Worm (Caenorhabditis elegans) whole organism, young adult: Measurements from ENCODE around the gene F54C8.7.

ENCODE experiments used
- B0019.2 ChIP-seq: fragments of 200-800 bp; sonication (Bioruptor generic); conservative IDR thresholded peaks from 2 replicates; pipeline ENCODE4 v1.3.6; 2022; ENCODE audit warnings: missing genetic modification reagents, missing genetic modification characterization, missing compliant biosample characterization
- F22D6.2 ChIP-seq: sonication (generic microtip); optimal IDR thresholded peaks from 2 replicates; lab custom pipeline; 2016; ENCODE audit warnings: mild to moderate bottlenecking, missing genetic modification characterization, missing compliant biosample characterization
- F33H1.4 ChIP-seq: fragments of 200-800 bp; sonication (Bioruptor generic); IDR thresholded peaks from 2 replicates; pipeline ENCODE4 v1.3.6; 2022; ENCODE audit warnings: missing genetic modification reagents, missing genetic modification characterization, missing compliant biosample characterization
- F37B4.10 ChIP-seq: fragments of 200-800 bp; sonication (Bioruptor generic); IDR thresholded peaks from 2 replicates; pipeline ENCODE4 v1.3.6; 2022; ENCODE audit warnings: missing genetic modification characterization, missing compliant biosample characterization
- F49E8.2 ChIP-seq: sonication (generic microtip); optimal IDR thresholded peaks from 3 replicates; lab custom pipeline; 2017; ENCODE audit warnings: missing genetic modification characterization, mild to moderate bottlenecking, missing compliant biosample characterization, antibody characterized with exemption, moderate library complexity; ENCODE audit not compliant: insufficient read depth
- Y53F4B.3 ChIP-seq: fragments of 200-800 bp; sonication (Bioruptor generic); IDR thresholded peaks from 2 replicates; pipeline ENCODE4 v1.3.6; 2022; ENCODE audit warnings: missing genetic modification reagents, missing genetic modification characterization, missing compliant biosample characterization
- Y56A3A.18 ChIP-seq: fragments of 200-800 bp; sonication (Bioruptor generic); IDR thresholded peaks from 2 replicates; pipeline ENCODE4 v1.3.6; 2022; ENCODE audit warnings: missing genetic modification reagents, missing genetic modification characterization, missing compliant biosample characterization
- Y95B8A.8 ChIP-seq: fragments of 200-800 bp; sonication (Bioruptor generic); IDR thresholded peaks from 2 replicates; pipeline ENCODE4 v1.3.6; 2022; ENCODE audit warnings: missing genetic modification reagents, missing genetic modification characterization, missing compliant biosample characterization
- ZK185.1 ChIP-seq: sonication (generic microtip); optimal IDR thresholded peaks from 2 replicates; lab custom pipeline; 2016; ENCODE audit warnings: mild to moderate bottlenecking, missing genetic modification characterization, missing compliant biosample characterization; ENCODE audit not compliant: poor library complexity, severe bottlenecking
- ama-1 ChIP-seq, 3 experiments: fragments of 150-350 bp in 1 of 3; sonication (generic microtip) in 2 of 3; optimal IDR thresholded peaks; 2 replicates each; lab custom pipeline; 2014 to 2018; ENCODE audit warnings: missing biosample characterization in 2 of 3, missing genetic modification characterization in 2 of 3, missing genetic modification reagents in 2 of 3
- aptf-2 ChIP-seq: fragments of 200-800 bp; sonication (Bioruptor generic); conservative IDR thresholded peaks from 2 replicates; pipeline ENCODE4 v1.3.6; 2022; ENCODE audit warnings: missing genetic modification reagents, missing genetic modification characterization, missing compliant biosample characterization
- aptf-3 ChIP-seq: fragments of 200-800 bp; sonication (Bioruptor generic); IDR thresholded peaks from 2 replicates; pipeline ENCODE4 v1.3.6; 2022; ENCODE audit warnings: missing genetic modification characterization, missing compliant biosample characterization
- atf-7 ChIP-seq: sonication (generic microtip); optimal IDR thresholded peaks from 2 replicates; lab custom pipeline; 2017; ENCODE audit warnings: mild to moderate bottlenecking, missing genetic modification characterization, missing compliant biosample characterization
- cebp-1 ChIP-seq, 2 experiments: fragments of 200-800 bp in 1 of 2; sonication (Bioruptor generic) in 1 of 2; sonication (generic microtip) in 1 of 2; IDR thresholded peaks in 1 of 2; optimal IDR thresholded peaks in 1 of 2; 2 replicates each; pipeline versions ENCODE4 v1.3.6 to Lab custom; 2017 to 2022; ENCODE audit warnings: missing compliant biosample characterization in 2 of 2, missing genetic modification characterization in 2 of 2, mild to moderate bottlenecking in 1 of 2, missing genetic modification reagents in 1 of 2, moderate library complexity in 1 of 2
- chd-7 ChIP-seq: sonication (generic microtip); optimal IDR thresholded peaks from 2 replicates; lab custom pipeline; 2016; ENCODE audit warnings: mild to moderate bottlenecking, missing genetic modification characterization, moderate library complexity, missing compliant biosample characterization
- dpff-1 ChIP-seq: sonication (generic microtip); optimal IDR thresholded peaks from 2 replicates; lab custom pipeline; 2017; ENCODE audit warnings: mild to moderate bottlenecking, missing genetic modification characterization, missing compliant biosample characterization
- ets-4 ChIP-seq: fragments of 200-800 bp; sonication (Bioruptor generic); optimal IDR thresholded peaks from 2 replicates; lab custom pipeline; 2018; ENCODE audit warnings: mild to moderate bottlenecking, missing genetic modification characterization, missing compliant biosample characterization
- hmg-1.2 ChIP-seq: fragments of 200-800 bp; sonication (Bioruptor generic); IDR thresholded peaks from 2 replicates; pipeline ENCODE4 v1.3.6; 2022; ENCODE audit warnings: missing genetic modification reagents, missing genetic modification characterization, missing compliant biosample characterization
- hrde-1 ChIP-seq: sonication (generic microtip); optimal IDR thresholded peaks from 2 replicates; lab custom pipeline; 2016; ENCODE audit warnings: missing genetic modification characterization, mild to moderate bottlenecking, missing compliant biosample characterization, moderate library complexity, missing genotype, missing genetic modification reagents, borderline replicate concordance
- hsf-1 ChIP-seq: fragments of 200-800 bp; sonication (Bioruptor generic); IDR thresholded peaks from 2 replicates; pipeline ENCODE4 v1.3.6; 2022; ENCODE audit warnings: missing genetic modification reagents, missing genetic modification characterization, missing compliant biosample characterization
- lag-1 ChIP-seq: fragments of 200-800 bp; sonication (Bioruptor generic); IDR thresholded peaks from 2 replicates; pipeline ENCODE4 v1.3.6; 2022; ENCODE audit warnings: missing genetic modification reagents, missing genetic modification characterization, missing compliant biosample characterization
- lin-26 ChIP-seq: fragments of 200-800 bp; sonication (Bioruptor generic); IDR thresholded peaks from 2 replicates; pipeline ENCODE4 v1.3.6; 2022; ENCODE audit warnings: missing genetic modification reagents, missing genetic modification characterization, missing compliant biosample characterization
- lin-35 ChIP-seq, 3 experiments: fragments of 150-350 bp in 2 of 3; sonication (generic microtip) in 1 of 3; optimal IDR thresholded peaks; 2 replicates each; lab custom pipeline; 2014 to 2018; ENCODE audit warnings: missing biosample characterization in 3 of 3, missing genetic modification characterization in 3 of 3, missing genetic modification reagents in 3 of 3
- lin-54 ChIP-seq: fragments of 200-800 bp; sonication (Bioruptor generic); optimal IDR thresholded peaks from 2 replicates; lab custom pipeline; 2018; ENCODE audit warnings: mild to moderate bottlenecking, missing genetic modification characterization, missing compliant biosample characterization
- madf-3 ChIP-seq: fragments of 200-800 bp; sonication (Bioruptor generic); IDR thresholded peaks from 2 replicates; pipeline ENCODE4 v1.3.6; 2022; ENCODE audit warnings: missing genetic modification reagents, missing genetic modification characterization, missing compliant biosample characterization
- madf-6 ChIP-seq: fragments of 200-800 bp; sonication (Bioruptor generic); IDR thresholded peaks from 2 replicates; pipeline ENCODE4 v1.3.6; 2022; ENCODE audit warnings: missing genetic modification reagents, missing genetic modification characterization, missing compliant biosample characterization
- madf-8 ChIP-seq: fragments of 200-800 bp; sonication (Bioruptor generic); conservative IDR thresholded peaks from 2 replicates; pipeline ENCODE4 v1.3.6; 2022; ENCODE audit warnings: missing genetic modification reagents, missing genetic modification characterization, missing compliant biosample characterization
- mcd-1 ChIP-seq: fragments of 200-800 bp; sonication (Bioruptor generic); IDR thresholded peaks from 2 replicates; pipeline ENCODE4 v1.3.6; 2022; ENCODE audit warnings: missing genetic modification reagents, missing genetic modification characterization, missing compliant biosample characterization
- mel-28 ChIP-seq: sonication (generic microtip); optimal IDR thresholded peaks from 2 replicates; lab custom pipeline; 2016; ENCODE audit warnings: borderline replicate concordance, mild to moderate bottlenecking, missing genetic modification characterization, missing compliant biosample characterization
- mxl-1 ChIP-seq: sonication (generic microtip); optimal IDR thresholded peaks from 2 replicates; lab custom pipeline; 2016; ENCODE audit warnings: missing genetic modification characterization, missing compliant biosample characterization
- nfya-1 ChIP-seq: sonication (generic microtip); optimal IDR thresholded peaks from 2 replicates; lab custom pipeline; 2017; ENCODE audit warnings: antibody characterized with exemption, missing compliant biosample characterization, missing genetic modification characterization, borderline replicate concordance; ENCODE audit not compliant: insufficient read depth
- nhr-90 ChIP-seq: sonication (generic microtip); optimal IDR thresholded peaks from 2 replicates; lab custom pipeline; 2016; ENCODE audit warnings: missing genotype, mild to moderate bottlenecking, missing genetic modification characterization, missing compliant biosample characterization
- pbrm-1 ChIP-seq: fragments of 200-800 bp; sonication (Bioruptor generic); IDR thresholded peaks from 2 replicates; pipeline ENCODE4 v1.3.6; 2022; ENCODE audit warnings: missing genetic modification reagents, missing genetic modification characterization, missing compliant biosample characterization
- rcor-1 ChIP-seq: fragments of 200-800 bp; sonication (Bioruptor generic); IDR thresholded peaks from 2 replicates; pipeline ENCODE4 v1.3.6; 2022; ENCODE audit warnings: missing genetic modification reagents, missing genetic modification characterization, missing compliant biosample characterization
- repo-1 ChIP-seq: sonication (generic microtip); optimal IDR thresholded peaks from 2 replicates; lab custom pipeline; 2017; ENCODE audit warnings: mild to moderate bottlenecking, missing genetic modification characterization, missing compliant biosample characterization
- rpc-1 ChIP-seq, 2 experiments: fragments of 150-350 bp in 1 of 2; sonication (generic microtip) in 1 of 2; optimal IDR thresholded peaks; 2 replicates each; lab custom pipeline; 2014 to 2018; ENCODE audit warnings: missing biosample characterization in 1 of 2, missing genetic modification characterization in 1 of 2, missing genetic modification reagents in 1 of 2, missing genotype in 1 of 2
- sdz-38 ChIP-seq: sonication (generic microtip); optimal IDR thresholded peaks from 2 replicates; lab custom pipeline; 2016; ENCODE audit warnings: missing genotype, missing genetic modification characterization, missing compliant biosample characterization
- snpc-1.3 ChIP-seq: sonication (generic microtip); optimal IDR thresholded peaks from 2 replicates; lab custom pipeline; 2017; ENCODE audit warnings: missing genetic modification characterization, mild to moderate bottlenecking, missing compliant biosample characterization, antibody characterized with exemption, moderate library complexity, missing genotype, missing genetic modification reagents; ENCODE audit not compliant: insufficient read depth
- snpc-3.4 ChIP-seq: sonication (generic microtip); optimal IDR thresholded peaks from 2 replicates; lab custom pipeline; 2017; ENCODE audit warnings: missing genetic modification characterization, mild to moderate bottlenecking, missing compliant biosample characterization, antibody characterized with exemption, moderate library complexity, missing genotype, missing genetic modification reagents
- tbp1 ChIP-seq: fragments of 200-800 bp; sonication (Bioruptor generic); optimal IDR thresholded peaks from 2 replicates; lab custom pipeline; 2018; ENCODE audit warnings: mild to moderate bottlenecking, missing genetic modification characterization, missing compliant biosample characterization
- unc-130 ChIP-seq: sonication (generic microtip); optimal IDR thresholded peaks from 2 replicates; lab custom pipeline; 2016; ENCODE audit warnings: missing genetic modification reagents, missing genetic modification characterization, missing compliant biosample characterization
- ztf-18 ChIP-seq: sonication (generic microtip); optimal IDR thresholded peaks from 2 replicates; lab custom pipeline; 2016; ENCODE audit warnings: missing genotype, mild to moderate bottlenecking, missing genetic modification characterization, missing compliant biosample characterization
- ztf-25 ChIP-seq: fragments of 200-800 bp; sonication (Bioruptor generic); IDR thresholded peaks from 2 replicates; pipeline ENCODE4 v1.3.6; 2022; ENCODE audit warnings: missing genetic modification reagents, missing genetic modification characterization, missing compliant biosample characterization

Gene F54C8.7

ce11 chrIII:9442846-9443245 lies 11.0 kb downstream of the F54C8.7 start (continued):
- TF ChIP-seq madf-8 (GFP tag; lab: Robert Waterston, UW) (peak; percentile 19; the same call in 1 of the 2 replicates), atf-7 (tag; lab: Kevin White, UChicago) (peak; percentile 45), madf-3 (GFP tag; lab: Robert Waterston, UW) (0 out of 2 replicates have a peak, but pooled peaks have one; percentile 33), madf-6 (peak; percentile 74)

DNA sequence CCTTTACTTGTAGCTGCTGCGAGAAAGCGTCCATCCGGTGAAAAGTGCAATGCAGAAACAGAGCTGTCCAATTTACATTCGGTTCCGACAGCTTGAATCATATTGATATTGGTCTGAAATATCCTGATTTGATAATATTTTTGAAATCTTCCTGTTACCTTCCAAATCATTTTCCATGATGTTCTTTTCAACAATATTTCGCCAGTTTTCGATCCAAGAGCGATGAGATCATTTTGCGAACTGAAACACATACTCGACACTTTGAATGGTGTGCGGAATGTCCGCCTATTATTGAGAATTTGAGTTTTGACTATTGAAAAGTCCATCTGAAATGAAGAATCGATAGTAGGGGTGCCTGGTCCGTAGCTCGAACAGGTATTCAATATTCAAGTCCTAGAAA lies 12.7 kb downstream of the F54C8.7 start, which contains the start of gene emb-30:
emb-30 (minus strand) TSS at position 328 of the 400 bp plus-strand sequence.
- no peak for TF ChIP-seq ztf-18 (tag; lab: Kevin White, UChicago)
- TF ChIP-seq F33H1.4 (GFP tag; lab: Robert Waterston, UW), result 0 out of 2 replicates have a peak, but pooled peaks have one; percentile 13
- peak; percentile 35 for TF ChIP-seq madf-6
- no peak for TF ChIP-seq rpc-1 (optimal IDR thresholded peaks at IDR 0.05; lab: Kevin White, UChicago)
- TF ChIP-seq rpc-1 (tag; optimal IDR thresholded peaks at IDR 0.05; lab: Kevin White, UChicago), result no peak
- TF ChIP-seq hsf-1 (GFP tag; lab: Robert Waterston, UW), result 0 out of 2 replicates have a peak, but pooled peaks have one; percentile 33
- TF ChIP-seq lin-35 (GFP tag; optimal IDR thresholded peaks at IDR 0.05; lab: Kevin White, UChicago), result peak in 1 of 3 experiments; percentile 18
- no peak for TF ChIP-seq tbp1 (GFP tag; lab: Kevin White, UChicago)
- no peak for TF ChIP-seq snpc-1.3 (tag; lab: Kevin White, UChicago)
- no peak for TF ChIP-seq B0019.2 (GFP tag; lab: Robert Waterston, UW)
- TF ChIP-seq Y95B8A.8 (GFP tag; lab: Robert Waterston, UW), result no peak
- peak; percentile 10 for TF ChIP-seq lin-54 (GFP tag; lab: Kevin White, UChicago)
- peak; percentile 10 for TF ChIP-seq dpff-1 (tag; lab: Kevin White, UChicago)
- TF ChIP-seq rcor-1, result no peak
- peak; percentile 76; the same call in 1 of the 2 replicates for TF ChIP-seq Y56A3A.18 (GFP tag; lab: Robert Waterston, UW)
- no peak for TF ChIP-seq unc-130 (GFP tag; lab: Kevin White, UChicago)
- no peak for TF ChIP-seq mxl-1 (tag; lab: Kevin White, UChicago)
- peak; percentile 66 for TF ChIP-seq repo-1 (tag; lab: Kevin White, UChicago)
- TF ChIP-seq aptf-2, result no peak
- no peak for TF ChIP-seq lag-1 (GFP tag; lab: Robert Waterston, UW)
- no peak for TF ChIP-seq ets-4 (GFP tag; lab: Kevin White, UChicago)
- TF ChIP-seq aptf-3, result no peak
- no peak for TF ChIP-seq hmg-1.2 (GFP tag; lab: Robert Waterston, UW)
- no peak for TF ChIP-seq ZK185.1 (tag; lab: Kevin White, UChicago)
- no peak for TF ChIP-seq cebp-1 (GFP tag; IDR thresholded peaks at IDR 0.05; lab: Robert Waterston, UW)
- TF ChIP-seq cebp-1 (tag; optimal IDR thresholded peaks at IDR 0.05; lab: Kevin White, UChicago), result peak; percentile 28
- TF ChIP-seq hrde-1 (tag; lab: Kevin White, UChicago), result no peak
- TF ChIP-seq F49E8.2 (tag; lab: Kevin White, UChicago), result peak; percentile 19
- no peak for TF ChIP-seq Y53F4B.3 (GFP tag; lab: Robert Waterston, UW)
- TF ChIP-seq snpc-3.4 (tag; lab: Kevin White, UChicago), result no peak
- TF ChIP-seq lin-26 (GFP tag; lab: Robert Waterston, UW), result peak; percentile 37; the same call in 1 of the 2 replicates
- peak; percentile 8; the same call in 1 of the 2 replicates for TF ChIP-seq pbrm-1 (GFP tag; lab: Robert Waterston, UW)
- peak; percentile 1 for TF ChIP-seq chd-7 (tag; lab: Kevin White, UChicago)
- no peak for TF ChIP-seq nhr-90
- TF ChIP-seq nfya-1, result no peak
- no peak for TF ChIP-seq mel-28 (tag; lab: Kevin White, UChicago)
- peak; percentile 46 for TF ChIP-seq ama-1 (optimal IDR thresholded peaks at IDR 0.05; lab: Kevin White, UChicago)
- TF ChIP-seq ama-1 (GFP tag; optimal IDR thresholded peaks at IDR 0.05; lab: Kevin White, UChicago), result peak in 1 of 2 experiments; percentile 30
- TF ChIP-seq ztf-25 (GFP tag; lab: Robert Waterston, UW), result no peak
- no peak for TF ChIP-seq sdz-38 (tag; lab: Kevin White, UChicago)
- TF ChIP-seq F37B4.10 (GFP tag; lab: Robert Waterston, UW), result 0 out of 2 replicates have a peak, but pooled peaks have one; percentile 56
- peak; percentile 17; the same call in 1 of the 2 replicates for TF ChIP-seq mcd-1 (GFP tag; lab: Robert Waterston, UW)
- no peak for TF ChIP-seq F22D6.2
